Worm (Caenorhabditis elegans) whole organism, midembryonic: ENCODE measurements around the gene ZK355.8.

Experiments used
- T22C8.4 ChIP-seq: fragments of 200-800 bp; sonication (Bioruptor generic); IDR thresholded peaks from 2 replicates; pipeline ENCODE4 v1.3.6; 2022; ENCODE audit warnings: missing genetic modification characterization, missing compliant biosample characterization
- flt-1 ChIP-seq: fragments of 200-800 bp; sonication (Bioruptor generic); IDR thresholded peaks from 2 replicates; pipeline ENCODE4 v1.3.6; 2022; ENCODE audit warnings: missing genetic modification characterization, missing compliant biosample characterization
- ref-1 ChIP-seq: fragments of 200-800 bp; sonication (Bioruptor generic); conservative IDR thresholded peaks from 2 replicates; pipeline ENCODE4 v1.3.6; 2022; ENCODE audit warnings: missing genetic modification reagents, missing genetic modification characterization, missing compliant biosample characterization
- ztf-23 ChIP-seq: fragments of 200-800 bp; sonication (Bioruptor generic); IDR thresholded peaks from 2 replicates; pipeline ENCODE4 v1.3.6; 2022; ENCODE audit warnings: missing genetic modification reagents, missing genetic modification characterization, missing compliant biosample characterization

- no peak for TF ChIP-seq flt-1 (GFP tag; lab: Robert Waterston, UW)
- TF ChIP-seq ref-1 (GFP tag; lab: Robert Waterston, UW): no peak
- no peak for TF ChIP-seq T22C8.4 (GFP tag; lab: Robert Waterston, UW)
- TF ChIP-seq ztf-23 (GFP tag; lab: Robert Waterston, UW): no peak
These were observed 7.4 kb upstream of the ZK355.8 start for ce11 chrII:2920234-2920633.
